Worm (Caenorhabditis elegans) whole organism, L1 larva: ENCODE measurements around the gene txbp-3.
A peak's percentile ranks its signal among the peaks of the same experiment; 100 is the strongest.

ENCODE experiments used
- C04F5.9 ChIP-seq: sonication (generic microtip); optimal IDR thresholded peaks from 2 replicates; lab custom pipeline; 2016; ENCODE audit warnings: missing genetic modification characterization, missing compliant biosample characterization
- C16A3.4 ChIP-seq: fragments of 150-350 bp; optimal IDR thresholded peaks from 2 replicates; lab custom pipeline; 2014; ENCODE audit warnings: missing biosample characterization, missing genetic modification characterization
- aly-2 ChIP-seq: fragments of 150-350 bp; optimal IDR thresholded peaks from 2 replicates; lab custom pipeline; 2014; ENCODE audit warnings: missing biosample characterization, missing genetic modification characterization
- ceh-8 ChIP-seq: fragments of 200-800 bp; sonication (Bioruptor generic); optimal IDR thresholded peaks from 2 replicates; lab custom pipeline; 2018; ENCODE audit warnings: mild to moderate bottlenecking, missing genetic modification characterization, moderate library complexity, missing compliant biosample characterization
- ceh-82 ChIP-seq, 3 experiments: fragments of 150-350 bp in 1 of 3; sonication (generic microtip) in 2 of 3; optimal IDR thresholded peaks; 2 replicates each; lab custom pipeline; 2014 to 2017; ENCODE audit warnings: missing biosample characterization in 3 of 3, missing genetic modification characterization in 3 of 3
- ceh-88 ChIP-seq: fragments of 200-800 bp; sonication (Bioruptor generic); IDR thresholded peaks from 2 replicates; pipeline ENCODE4 v1.3.6; 2022; ENCODE audit warnings: missing genetic modification characterization, missing compliant biosample characterization
- dpl-1 ChIP-seq, 3 experiments: fragments of 150-350 bp in 2 of 3; sonication (generic microtip) in 1 of 3; optimal IDR thresholded peaks; 2 replicates each; lab custom pipeline; 2014 to 2017; ENCODE audit warnings: missing biosample characterization in 3 of 3, missing genetic modification characterization in 3 of 3, missing genetic modification reagents in 3 of 3
- dsc-1 ChIP-seq: sonication (generic microtip); optimal IDR thresholded peaks from 2 replicates; lab custom pipeline; 2016; ENCODE audit warnings: mild to moderate bottlenecking, missing genetic modification characterization, missing compliant biosample characterization
- efl-1 ChIP-seq, 4 experiments: fragments of 150-350 bp; optimal IDR thresholded peaks in 3 of 4; peaks in 1 of 4; 1 replicate in 1 of 4; 2 replicates in 3 of 4; lab custom pipeline; 2014; ENCODE audit warnings: missing biosample characterization in 2 of 4, missing genetic modification characterization in 2 of 4, missing genetic modification reagents in 2 of 4
- efl-3 ChIP-seq: fragments of 200-800 bp; sonication (Bioruptor generic); optimal IDR thresholded peaks from 2 replicates; lab custom pipeline; 2018; ENCODE audit warnings: mild to moderate bottlenecking, missing genetic modification characterization, missing compliant biosample characterization
- egl-13 ChIP-seq: sonication (generic microtip); optimal IDR thresholded peaks from 2 replicates; lab custom pipeline; 2016; ENCODE audit warnings: missing genotype, missing genetic modification reagents, missing genetic modification characterization, missing compliant biosample characterization
- elt-2 ChIP-seq: sonication (generic microtip); optimal IDR thresholded peaks from 2 replicates; lab custom pipeline; 2016; ENCODE audit warnings: missing genetic modification characterization, mild to moderate bottlenecking, inconsistent platforms, missing compliant biosample characterization, missing genetic modification reagents
- elt-3 ChIP-seq, 6 experiments: fragments of 150-350 bp in 1 of 6; sonication (generic microtip); optimal IDR thresholded peaks; 2 replicates each; lab custom pipeline; 2017 to 2018; ENCODE audit warnings: missing biosample characterization in 6 of 6, missing genetic modification characterization in 6 of 6, inconsistent platforms in 1 of 6
- fkh-10 ChIP-seq: sonication (generic microtip); optimal IDR thresholded peaks from 2 replicates; lab custom pipeline; 2017; ENCODE audit warnings: missing biosample characterization, missing genetic modification reagents, missing genetic modification characterization
- fkh-4 ChIP-seq: sonication (generic microtip); optimal IDR thresholded peaks from 2 replicates; lab custom pipeline; 2016; ENCODE audit warnings: missing compliant biosample characterization, missing genetic modification characterization, borderline replicate concordance
- fkh-8 ChIP-seq: sonication (generic microtip); optimal IDR thresholded peaks from 2 replicates; lab custom pipeline; 2016; ENCODE audit warnings: mild to moderate bottlenecking, missing genetic modification characterization, missing compliant biosample characterization
- fos-1 ChIP-seq: fragments of 150-350 bp; optimal IDR thresholded peaks from 2 replicates; lab custom pipeline; 2014; ENCODE audit warnings: missing biosample characterization, missing genetic modification characterization
- grh-1 ChIP-seq: fragments of 200-800 bp; sonication (Bioruptor generic); IDR thresholded peaks from 2 replicates; pipeline ENCODE4 v1.3.6; 2022; ENCODE audit warnings: missing genetic modification reagents, missing genetic modification characterization, missing compliant biosample characterization
- irx-1 ChIP-seq: sonication (generic microtip); optimal IDR thresholded peaks from 2 replicates; lab custom pipeline; 2016; ENCODE audit warnings: missing genetic modification characterization, missing compliant biosample characterization
- isw-1 ChIP-seq: fragments of 200-800 bp; sonication (Bioruptor generic); IDR thresholded peaks from 2 replicates; pipeline ENCODE4 v1.3.6; 2022; ENCODE audit warnings: missing genetic modification characterization, missing compliant biosample characterization
- jun-1 ChIP-seq: fragments of 150-350 bp; optimal IDR thresholded peaks from 2 replicates; lab custom pipeline; 2014; ENCODE audit warnings: missing biosample characterization, missing genetic modification reagents, missing genetic modification characterization
- lin-13 ChIP-seq: fragments of 150-350 bp; optimal IDR thresholded peaks from 2 replicates; lab custom pipeline; 2014; ENCODE audit warnings: missing biosample characterization, missing genetic modification reagents, missing genetic modification characterization
- lin-14 ChIP-seq: fragments of 200-800 bp; sonication (Bioruptor generic); optimal IDR thresholded peaks from 2 replicates; lab custom pipeline; 2018; ENCODE audit warnings: mild to moderate bottlenecking, missing genetic modification characterization, moderate library complexity, missing compliant biosample characterization
- lin-35 ChIP-seq, 2 experiments: fragments of 150-350 bp; optimal IDR thresholded peaks; 2 replicates each; lab custom pipeline; 2014; ENCODE audit warnings: missing biosample characterization in 2 of 2, missing genetic modification characterization in 2 of 2, missing genetic modification reagents in 2 of 2
- lir-3 ChIP-seq: sonication (generic microtip); optimal IDR thresholded peaks from 2 replicates; lab custom pipeline; 2016; ENCODE audit warnings: mild to moderate bottlenecking, missing genetic modification characterization, moderate library complexity, missing compliant biosample characterization; ENCODE audit not compliant: poor library complexity
- lsy-2 ChIP-seq, 2 experiments: fragments of 150-350 bp; optimal IDR thresholded peaks; 2 replicates each; lab custom pipeline; 2014; ENCODE audit warnings: missing biosample characterization in 2 of 2, missing genetic modification characterization in 2 of 2
- mab-9 ChIP-seq: fragments of 200-800 bp; sonication (Bioruptor generic); IDR thresholded peaks from 2 replicates; pipeline ENCODE4 v1.3.6; 2022; ENCODE audit warnings: missing genetic modification reagents, missing genetic modification characterization, missing compliant biosample characterization
- mdl-1 ChIP-seq, 2 experiments: fragments of 150-350 bp; optimal IDR thresholded peaks; 2 replicates each; lab custom pipeline; 2014 to 2017; ENCODE audit warnings: missing biosample characterization in 2 of 2, missing genetic modification characterization in 2 of 2, inconsistent platforms in 1 of 2
- mep-1 ChIP-seq: fragments of 150-350 bp; optimal IDR thresholded peaks from 2 replicates; lab custom pipeline; 2014; ENCODE audit warnings: missing biosample characterization, missing genetic modification characterization
- nhr-19 ChIP-seq: fragments of 200-800 bp; sonication (Bioruptor generic); conservative IDR thresholded peaks from 2 replicates; pipeline ENCODE4 v1.3.6; 2022; ENCODE audit warnings: missing genetic modification characterization, missing compliant biosample characterization
- nhr-20 ChIP-seq: sonication (generic microtip); optimal IDR thresholded peaks from 2 replicates; lab custom pipeline; 2016; ENCODE audit warnings: mild to moderate bottlenecking, missing genetic modification characterization, missing compliant biosample characterization
- nhr-47 ChIP-seq: sonication (generic microtip); optimal IDR thresholded peaks from 2 replicates; lab custom pipeline; 2016; ENCODE audit warnings: mild to moderate bottlenecking, missing genetic modification characterization, moderate library complexity, missing compliant biosample characterization
- nhr-71 ChIP-seq: sonication (generic microtip); optimal IDR thresholded peaks from 2 replicates; lab custom pipeline; 2016; ENCODE audit warnings: mild to moderate bottlenecking, missing genetic modification characterization, moderate library complexity, missing compliant biosample characterization
- nhr-77 ChIP-seq: fragments of 150-350 bp; optimal IDR thresholded peaks from 2 replicates; lab custom pipeline; 2014; ENCODE audit warnings: missing biosample characterization, missing genetic modification characterization
- nhr-85 ChIP-seq: sonication (generic microtip); peaks from one replicate; lab custom pipeline; 2016; ENCODE audit warnings: missing genetic modification characterization, inconsistent platforms, missing compliant biosample characterization
- nhr-90 ChIP-seq: sonication (generic microtip); optimal IDR thresholded peaks from 2 replicates; lab custom pipeline; 2016; ENCODE audit warnings: mild to moderate bottlenecking, missing genetic modification characterization, missing compliant biosample characterization; ENCODE audit not compliant: poor library complexity
- pax-3 ChIP-seq: fragments of 200-800 bp; sonication (Bioruptor generic); optimal IDR thresholded peaks from 2 replicates; lab custom pipeline; 2018; ENCODE audit warnings: mild to moderate bottlenecking, missing genetic modification characterization, moderate library complexity, missing compliant biosample characterization
- rnt-1 ChIP-seq: sonication (generic microtip); optimal IDR thresholded peaks from 2 replicates; lab custom pipeline; 2016; ENCODE audit warnings: mild to moderate bottlenecking, missing genetic modification characterization, moderate library complexity, missing compliant biosample characterization
- skn-1 ChIP-seq: fragments of 150-350 bp; optimal IDR thresholded peaks from 2 replicates; lab custom pipeline; 2014; ENCODE audit warnings: missing biosample characterization, missing genetic modification characterization
- snpc-4 ChIP-seq: fragments of 150-350 bp; optimal IDR thresholded peaks from 2 replicates; lab custom pipeline; 2014; ENCODE audit warnings: missing biosample characterization, missing genetic modification characterization
- snu-23 ChIP-seq: sonication (generic microtip); optimal IDR thresholded peaks from 2 replicates; lab custom pipeline; 2016; ENCODE audit warnings: missing genetic modification characterization, missing compliant biosample characterization
- sox-4 ChIP-seq: sonication (generic microtip); optimal IDR thresholded peaks from 2 replicates; lab custom pipeline; 2016; ENCODE audit warnings: missing genetic modification characterization, missing compliant biosample characterization
- sup-37 ChIP-seq: fragments of 200-800 bp; sonication (Bioruptor generic); optimal IDR thresholded peaks from 2 replicates; lab custom pipeline; 2018; ENCODE audit warnings: mild to moderate bottlenecking, missing genetic modification characterization, missing compliant biosample characterization
- swsn-7 ChIP-seq: sonication (generic microtip); optimal IDR thresholded peaks from 2 replicates; lab custom pipeline; 2016; ENCODE audit warnings: missing genetic modification characterization, missing compliant biosample characterization
- tbx-2 ChIP-seq: sonication (generic microtip); optimal IDR thresholded peaks from 2 replicates; lab custom pipeline; 2016; ENCODE audit warnings: missing genetic modification characterization, missing compliant biosample characterization
- unc-86 ChIP-seq: sonication (generic microtip); optimal IDR thresholded peaks from 2 replicates; lab custom pipeline; 2016; ENCODE audit warnings: missing genetic modification characterization, missing compliant biosample characterization
- xbp-1 ChIP-seq: sonication (generic microtip); optimal IDR thresholded peaks from 2 replicates; lab custom pipeline; 2016; ENCODE audit warnings: missing genetic modification characterization, missing compliant biosample characterization
- zip-4 ChIP-seq: fragments of 200-800 bp; sonication (Bioruptor generic); optimal IDR thresholded peaks from 2 replicates; lab custom pipeline; 2018; ENCODE audit warnings: mild to moderate bottlenecking, missing genetic modification characterization, moderate library complexity, missing compliant biosample characterization
- ztf-11 ChIP-seq, 2 experiments: sonication (generic microtip); optimal IDR thresholded peaks; 2 replicates each; lab custom pipeline; 2016 to 2017; ENCODE audit warnings: missing genetic modification characterization in 2 of 2, missing biosample characterization in 1 of 2, missing compliant biosample characterization in 1 of 2
- ztf-4 ChIP-seq: fragments of 150-350 bp; optimal IDR thresholded peaks from 2 replicates; lab custom pipeline; 2014; ENCODE audit warnings: missing biosample characterization, missing genetic modification characterization

Gene txbp-3

ce11 chrIII:5031375-5031836 lies 15.9 kb downstream of the txbp-3 start:
- TF ChIP-seq lir-3 (tag; lab: Kevin White, UChicago): peak; percentile 55
- TF ChIP-seq nhr-20: peak; percentile 67
- TF ChIP-seq snu-23: peak; percentile 73
- peak; percentile 86 for TF ChIP-seq nhr-90 (tag; lab: Kevin White, UChicago)
- TF ChIP-seq mep-1 (tag; lab: Kevin White, UChicago): peak; percentile 67
- peak; percentile 46 to 47 for TF ChIP-seq efl-1 (optimal IDR thresholded peaks at IDR 0.05; lab: Kevin White, UChicago)
- peak; percentile 29 to 95 for TF ChIP-seq efl-1 (GFP tag; optimal IDR thresholded peaks at IDR 0.05 in 1 of 2; lab: Kevin White, UChicago)
- peak; percentile 74 for TF ChIP-seq sox-4 (tag; lab: Kevin White, UChicago)
- peak; percentile 8 for TF ChIP-seq fkh-4 (tag; lab: Kevin White, UChicago)
- TF ChIP-seq isw-1: peak; percentile 50
- TF ChIP-seq nhr-71 (tag; lab: Kevin White, UChicago): peak; percentile 81
- TF ChIP-seq jun-1 (tag; lab: Kevin White, UChicago): peak; percentile 77
- peak in 1 of 6 experiments; percentile 16 for TF ChIP-seq elt-3 (tag; optimal IDR thresholded peaks at IDR 0.05; lab: Kevin White, UChicago)
- peak; percentile 22 for TF ChIP-seq lin-13 (GFP tag; lab: Kevin White, UChicago)
- TF ChIP-seq fkh-8 (tag; lab: Kevin White, UChicago): peak; percentile 69
- peak in 1 of 2 experiments; percentile 71 for TF ChIP-seq ztf-11 (tag; optimal IDR thresholded peaks at IDR 0.05; lab: Kevin White, UChicago)
- TF ChIP-seq nhr-47 (tag; lab: Kevin White, UChicago): peak; percentile 89
- peak; percentile 67 for TF ChIP-seq nhr-77 (tag; lab: Kevin White, UChicago)
- TF ChIP-seq C16A3.4: peak; percentile 55
- TF ChIP-seq ceh-82 (tag; optimal IDR thresholded peaks at IDR 0.05; lab: Kevin White, UChicago): peak in 2 of 3 experiments; percentile 5 to 32
- TF ChIP-seq tbx-2 (tag; lab: Kevin White, UChicago): peak; percentile 71
- peak; percentile 15 for TF ChIP-seq C04F5.9 (tag; lab: Kevin White, UChicago)
- peak; percentile 31 for TF ChIP-seq irx-1
- peak; percentile 71 for TF ChIP-seq ceh-8
- TF ChIP-seq rnt-1 (tag; lab: Kevin White, UChicago): peak; percentile 58
- TF ChIP-seq mdl-1 (tag; optimal IDR thresholded peaks at IDR 0.05; lab: Kevin White, UChicago): peak in 1 of 2 experiments; percentile 33
- TF ChIP-seq skn-1: peak; percentile 16
- peak; percentile 83 for TF ChIP-seq sup-37
- peak; percentile 25 for TF ChIP-seq snpc-4 (tag; lab: Kevin White, UChicago)
- 0 out of 2 replicates have a peak, but pooled peaks have one; percentile 35 for TF ChIP-seq grh-1
- TF ChIP-seq lin-35 (GFP tag; optimal IDR thresholded peaks at IDR 0.05; lab: Kevin White, UChicago): peak; percentile 13 to 58
- TF ChIP-seq mab-9: peak; percentile 75
- peak; percentile 80 for TF ChIP-seq dsc-1
- TF ChIP-seq nhr-85: peak; percentile 79
- peak; percentile 45 for TF ChIP-seq unc-86 (tag; lab: Kevin White, UChicago)
- TF ChIP-seq swsn-7 (tag; lab: Kevin White, UChicago): peak; percentile 79
- peak; percentile 84 for TF ChIP-seq nhr-19
- TF ChIP-seq lsy-2 (tag; optimal IDR thresholded peaks at IDR 0.05; lab: Kevin White, UChicago): peak; percentile 43 to 79
- TF ChIP-seq ceh-88 (GFP tag; lab: Robert Waterston, UW): peak; percentile 58
- TF ChIP-seq fos-1: peak; percentile 41
- peak; percentile 70 for TF ChIP-seq egl-13 (tag; lab: Kevin White, UChicago)
- TF ChIP-seq efl-3: peak; percentile 33
- peak; percentile 78 for TF ChIP-seq pax-3 (tag; lab: Kevin White, UChicago)
- peak; percentile 64 for TF ChIP-seq aly-2 (tag; lab: Kevin White, UChicago)
- peak; percentile 15 to 29 (median 28) for TF ChIP-seq dpl-1 (GFP tag; optimal IDR thresholded peaks at IDR 0.05; lab: Kevin White, UChicago)
- TF ChIP-seq elt-2 (tag; lab: Kevin White, UChicago): peak; percentile 57
- TF ChIP-seq ztf-4 (tag; lab: Kevin White, UChicago): peak; percentile 28
- TF ChIP-seq xbp-1 (tag; lab: Kevin White, UChicago): peak; percentile 66
- TF ChIP-seq fkh-10 (GFP tag; lab: Kevin White, UChicago): peak; percentile 35
- peak; percentile 78 for TF ChIP-seq lin-14 (GFP tag; lab: Kevin White, UChicago)
- peak; percentile 51 for TF ChIP-seq zip-4
